Fruit fly (Drosophila melanogaster) whole organism, prepupa: Measurements from ENCODE around the gene CG42763.

Experiments used
- Blimp-1 ChIP-seq: fragments of 200-800 bp; sonication (Bioruptor generic); optimal IDR thresholded peaks from 3 replicates; lab custom pipeline; 2017; ENCODE audit warnings: missing biosample characterization, missing genetic modification characterization, mild to moderate bottlenecking, moderate library complexity, missing genetic modification reagents
- CG15336 ChIP-seq: fragments of 200-800 bp; sonication (Bioruptor generic); IDR thresholded peaks from 2 replicates; pipeline ENCODE4 v1.3.6; 2022; ENCODE audit warnings: missing biosample characterization, missing genetic modification characterization
- CG3032 ChIP-seq: fragments of 200-800 bp; optimal IDR thresholded peaks from 2 replicates; lab custom pipeline; 2019; ENCODE audit warnings: missing biosample characterization, mild to moderate bottlenecking, missing genetic modification characterization, moderate library complexity
- CG32006 ChIP-seq: fragments of 200-800 bp; sonication (Bioruptor generic); optimal IDR thresholded peaks from 3 replicates; lab custom pipeline; 2017; ENCODE audit warnings: missing biosample characterization, mild to moderate bottlenecking, missing genetic modification characterization
- CG34406 ChIP-seq: fragments of 200-800 bp; sonication (Bioruptor generic); optimal IDR thresholded peaks from 3 replicates; lab custom pipeline; 2016; ENCODE audit warnings: missing biosample characterization, missing genetic modification characterization
- CG3919 ChIP-seq: fragments of 200-800 bp; sonication (Bioruptor generic); optimal IDR thresholded peaks from 3 replicates; lab custom pipeline; 2016; ENCODE audit warnings: missing biosample characterization, missing genetic modification characterization
- CG4318 ChIP-seq: fragments of 200-800 bp; sonication (Bioruptor generic); optimal IDR thresholded peaks from 3 replicates; lab custom pipeline; 2017; ENCODE audit warnings: missing biosample characterization, mild to moderate bottlenecking, missing genetic modification characterization
- CG6163 ChIP-seq: fragments of 200-800 bp; sonication (Bioruptor generic); IDR thresholded peaks from 3 replicates; pipeline ENCODE4 v1.3.6; 2022; ENCODE audit warnings: missing biosample characterization, missing genetic modification characterization
- CG6808 ChIP-seq: fragments of 200-800 bp; sonication (Bioruptor generic); optimal IDR thresholded peaks from 3 replicates; lab custom pipeline; 2017; ENCODE audit warnings: missing biosample characterization, missing genetic modification characterization, mild to moderate bottlenecking, moderate library complexity, missing genetic modification reagents
- CG6854 ChIP-seq: fragments of 200-800 bp; sonication (Bioruptor generic); optimal IDR thresholded peaks from 2 replicates; lab custom pipeline; 2017; ENCODE audit warnings: missing biosample characterization, mild to moderate bottlenecking, missing genetic modification characterization
- CG7368 ChIP-seq: fragments of 200-800 bp; sonication (Bioruptor generic); optimal IDR thresholded peaks from 3 replicates; lab custom pipeline; 2016; ENCODE audit warnings: missing biosample characterization, missing genetic modification characterization
- CG8319 ChIP-seq: fragments of 200-800 bp; sonication (Bioruptor generic); optimal IDR thresholded peaks from 3 replicates; lab custom pipeline; 2016; ENCODE audit warnings: missing biosample characterization, missing genetic modification characterization
- CG9139 ChIP-seq: fragments of 200-800 bp; sonication (Bioruptor generic); optimal IDR thresholded peaks from 3 replicates; lab custom pipeline; 2017; ENCODE audit warnings: missing biosample characterization, mild to moderate bottlenecking, missing genetic modification characterization
- Eip75B ChIP-seq: fragments of 200-800 bp; sonication (Bioruptor generic); optimal IDR thresholded peaks from 3 replicates; lab custom pipeline; 2016; ENCODE audit warnings: missing biosample characterization, missing genetic modification characterization
- Eip78C ChIP-seq: fragments of 200-800 bp; sonication (Bioruptor generic); peaks from one replicate; lab custom pipeline; 2016; ENCODE audit warnings: missing biosample characterization, missing genetic modification characterization
- Eip93F ChIP-seq: fragments of 200-800 bp; sonication (Bioruptor generic); optimal IDR thresholded peaks from 2 replicates; lab custom pipeline; 2016; ENCODE audit warnings: missing biosample characterization, mild to moderate bottlenecking, missing genetic modification characterization
- Ets21C ChIP-seq: fragments of 200-800 bp; sonication (Bioruptor generic); optimal IDR thresholded peaks from 3 replicates; lab custom pipeline; 2016; ENCODE audit warnings: missing biosample characterization, missing genetic modification characterization
- Ets96B ChIP-seq: fragments of 200-800 bp; optimal IDR thresholded peaks from 2 replicates; lab custom pipeline; 2019; ENCODE audit warnings: missing biosample characterization, mild to moderate bottlenecking, missing genetic modification characterization, moderate library complexity
- Gug ChIP-seq: fragments of 200-800 bp; sonication (Bioruptor generic); IDR thresholded peaks from 2 replicates; pipeline ENCODE4 v1.3.6; 2022; ENCODE audit warnings: missing biosample characterization, missing genetic modification characterization
- Hr38 ChIP-seq: sonication (Bioruptor generic); optimal IDR thresholded peaks from 2 replicates; lab custom pipeline; 2016; ENCODE audit warnings: missing biosample characterization, missing genetic modification characterization
- Hr39 ChIP-seq: fragments of 200-800 bp; sonication (Bioruptor generic); optimal IDR thresholded peaks from 2 replicates; lab custom pipeline; 2016; ENCODE audit warnings: missing biosample characterization, missing genetic modification characterization
- Hr4 ChIP-seq: fragments of 200-800 bp; sonication (Bioruptor generic); optimal IDR thresholded peaks from 3 replicates; lab custom pipeline; 2016; ENCODE audit warnings: missing biosample characterization, missing genetic modification characterization
- Met ChIP-seq: fragments of 200-800 bp; sonication (Bioruptor generic); optimal IDR thresholded peaks from 3 replicates; lab custom pipeline; 2016; ENCODE audit warnings: missing biosample characterization, missing genetic modification characterization
- Smox ChIP-seq: fragments of 200-800 bp; sonication (Bioruptor generic); optimal IDR thresholded peaks from 3 replicates; lab custom pipeline; 2016; ENCODE audit warnings: missing biosample characterization, missing genetic modification characterization
- Sox15 ChIP-seq: fragments of 200-800 bp; sonication (Bioruptor generic); optimal IDR thresholded peaks from 3 replicates; lab custom pipeline; 2016; ENCODE audit warnings: missing biosample characterization, missing genetic modification characterization
- achi ChIP-seq: fragments of 200-800 bp; sonication (Bioruptor generic); optimal IDR thresholded peaks from 3 replicates; lab custom pipeline; 2016; ENCODE audit warnings: missing biosample characterization, missing genetic modification characterization
- cyc ChIP-seq: fragments of 200-800 bp; sonication (Bioruptor generic); optimal IDR thresholded peaks from 3 replicates; lab custom pipeline; 2016; ENCODE audit warnings: missing biosample characterization, missing genetic modification characterization
- dsx ChIP-seq: fragments of 200-800 bp; optimal IDR thresholded peaks from 3 replicates; lab custom pipeline; 2019; ENCODE audit warnings: missing biosample characterization, mild to moderate bottlenecking, missing genetic modification characterization, moderate library complexity; ENCODE audit not compliant: poor library complexity, severe bottlenecking
- fd85E ChIP-seq: fragments of 200-800 bp; sonication (Bioruptor generic); optimal IDR thresholded peaks from 3 replicates; lab custom pipeline; 2016; ENCODE audit warnings: missing biosample characterization, missing genetic modification characterization
- lz ChIP-seq: fragments of 200-800 bp; sonication (Bioruptor generic); optimal IDR thresholded peaks from 3 replicates; lab custom pipeline; 2016; ENCODE audit warnings: missing biosample characterization, missing genetic modification characterization
- net ChIP-seq: fragments of 200-800 bp; sonication (Bioruptor generic); optimal IDR thresholded peaks from 3 replicates; lab custom pipeline; 2016; ENCODE audit warnings: missing biosample characterization, missing genetic modification characterization
- salr ChIP-seq, 2 experiments: fragments of 200-800 bp; sonication (Bioruptor generic); optimal IDR thresholded peaks; 3 replicates each; lab custom pipeline; 2016 to 2018; ENCODE audit warnings: missing biosample characterization in 2 of 2, missing genetic modification characterization in 2 of 2, mild to moderate bottlenecking in 1 of 2
- spab ChIP-seq: fragments of 200-800 bp; sonication (Bioruptor generic); optimal IDR thresholded peaks from 2 replicates; lab custom pipeline; 2017; ENCODE audit warnings: missing biosample characterization, mild to moderate bottlenecking, missing genetic modification characterization, missing genetic modification reagents
- ss ChIP-seq, 2 experiments: fragments of 200-800 bp; sonication (Bioruptor generic); optimal IDR thresholded peaks; 2 replicates in 1 of 2; 3 replicates in 1 of 2; lab custom pipeline; 2017 to 2018; ENCODE audit warnings: mild to moderate bottlenecking in 2 of 2, missing biosample characterization in 2 of 2, missing genetic modification characterization in 2 of 2, moderate library complexity in 1 of 2
- topi ChIP-seq: fragments of 200-800 bp; sonication (Bioruptor generic); optimal IDR thresholded peaks from 3 replicates; lab custom pipeline; 2016; ENCODE audit warnings: missing biosample characterization, missing genetic modification characterization
- vri ChIP-seq: fragments of 200-800 bp; sonication (Bioruptor generic); optimal IDR thresholded peaks from 3 replicates; lab custom pipeline; 2016; ENCODE audit warnings: missing biosample characterization, mild to moderate bottlenecking, missing genetic modification characterization

Gene CG42763

dm6 chr2L:8156682-8157081 lies 11.8 kb upstream of the CG42763 start (continued):
- TF ChIP-seq CG7368 (GFP tag; lab: Kevin White, UChicago) (peak; percentile 55), achi (GFP tag; lab: Kevin White, UChicago) (peak; percentile 61), lz (GFP tag; lab: Kevin White, UChicago) (peak; percentile 72), CG6163 (peak; percentile 79), CG32006 (GFP tag; lab: Kevin White, UChicago) (peak; percentile 65), CG6854 (GFP tag; lab: Kevin White, UChicago) (peak; percentile 7), Hr39 (GFP tag; lab: Kevin White, UChicago) (peak; percentile 71), CG34406 (peak; percentile 59), Hr38 (GFP tag; lab: Kevin White, UChicago) (no peak), Eip78C (GFP tag; lab: Kevin White, UChicago) (peak; percentile 92), vri (GFP tag; lab: Kevin White, UChicago) (peak; percentile 55), Smox (GFP tag; lab: Kevin White, UChicago) (no peak), Ets21C (peak; percentile 48), salr (GFP tag; optimal IDR thresholded peaks at IDR 0.05; lab: Kevin White, UChicago) (peak in 1 of 2 experiments; percentile 4), Eip93F (no peak), Ets96B (tag; lab: Kevin White, UChicago) (peak; percentile 47), Eip75B (GFP tag; lab: Kevin White, UChicago) (peak; percentile 77), CG6808 (GFP tag; lab: Kevin White, UChicago) (no peak), Blimp-1 (GFP tag; lab: Kevin White, UChicago) (no peak), CG8319 (GFP tag; lab: Kevin White, UChicago) (peak; percentile 45), Sox15 (GFP tag; lab: Kevin White, UChicago) (peak; percentile 40), spab (no peak), Met (peak; percentile 64), cyc (GFP tag; lab: Kevin White, UChicago) (peak; percentile 74), topi (GFP tag; lab: Kevin White, UChicago) (peak; percentile 74), CG3919 (GFP tag; lab: Kevin White, UChicago) (peak; percentile 76), fd85E (GFP tag; lab: Kevin White, UChicago) (no peak)

DNA sequence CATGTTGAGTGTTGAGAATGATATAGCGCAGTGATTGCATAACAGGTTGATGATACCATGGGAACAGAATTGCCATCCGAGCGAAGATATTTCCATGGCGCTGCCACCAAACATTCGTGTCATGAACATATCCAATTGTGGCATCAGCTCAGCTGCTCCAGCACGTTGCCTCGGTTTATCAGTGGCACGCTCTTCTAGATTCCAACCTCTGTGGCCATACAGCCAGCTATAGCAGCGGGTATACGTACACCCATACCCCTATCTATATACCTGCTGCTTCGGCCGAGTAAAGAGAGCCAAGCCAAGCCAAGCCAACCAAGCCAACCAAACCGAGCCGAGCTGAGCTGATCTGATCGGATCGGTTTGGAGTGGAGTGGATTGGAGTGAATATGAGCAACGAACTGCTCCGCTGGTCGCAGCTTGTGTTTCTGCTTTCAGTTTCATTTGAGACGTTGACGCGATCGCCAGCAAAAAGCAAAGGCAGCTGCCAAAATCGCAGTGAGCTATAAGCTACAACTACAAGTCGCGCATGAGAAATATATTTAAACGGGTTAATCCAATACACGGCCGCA lies 3.7 kb upstream of the CG42763 start:
- TF ChIP-seq dsx (GFP tag; lab: Kevin White, UChicago) (peak; percentile 17), Gug (GFP tag; lab: Robert Waterston, UW) (no peak), Hr4 (no peak), CG9139 (GFP tag; lab: Kevin White, UChicago) (peak; percentile 39), Eip78C (GFP tag; lab: Kevin White, UChicago) (peak; percentile 29), topi (GFP tag; lab: Kevin White, UChicago) (no peak), CG6854 (GFP tag; lab: Kevin White, UChicago) (peak; percentile 40), CG3032 (tag; lab: Kevin White, UChicago) (no peak), lz (GFP tag; lab: Kevin White, UChicago) (no peak), CG15336 (GFP tag; lab: Robert Waterston, UW) (peak; percentile 8; the same call in 1 of the 2 replicates), Blimp-1 (GFP tag; lab: Kevin White, UChicago) (peak; percentile 91), net (GFP tag; lab: Kevin White, UChicago) (peak; percentile 29), CG6163 (peak; percentile 48; the same call in 2 of the 3 replicates), Ets21C (no peak), vri (GFP tag; lab: Kevin White, UChicago) (peak; percentile 36), CG4318 (GFP tag; lab: Kevin White, UChicago) (no peak), ss (GFP tag; optimal IDR thresholded peaks at IDR 0.05; lab: Kevin White, UChicago) (peak; percentile 44 to 59)
